Worm (Caenorhabditis elegans): ENCODE data around the gene F32E10.8.

ce11 chrIV:7543662-7544061 is 23.7 kb upstream of the F32E10.8 start:
- TF ChIP-seq nhr-11 (tag; optimal IDR thresholded peaks at IDR 0.05) (no peak), tbx-2 (tag; optimal IDR thresholded peaks at IDR 0.05) (no peak), nfya-1 (tag; optimal IDR thresholded peaks at IDR 0.05) (no peak), ets-4 (tag; optimal IDR thresholded peaks at IDR 0.05) (no peak), npax-4 (tag; optimal IDR thresholded peaks at IDR 0.05) (no peak), ref-2 (tag; optimal IDR thresholded peaks at IDR 0.05) (no peak), ceh-6 (GFP tag; optimal IDR thresholded peaks at IDR 0.05) (no peak), ztf-16 (tag; optimal IDR thresholded peaks at IDR 0.05) (no peak)

Data from whole organism, late embryonic.